Worm (Caenorhabditis elegans) whole organism, young adult: ENCODE measurements around the gene M117.4.

Experiments used
- B0035.1 ChIP-seq: sonication (generic microtip); optimal IDR thresholded peaks from 2 replicates; lab custom pipeline; 2016; ENCODE audit warnings: missing genetic modification characterization, mild to moderate bottlenecking, missing compliant biosample characterization, missing genotype, missing genetic modification reagents
- B0336.3 ChIP-seq: fragments of 200-800 bp; sonication (Bioruptor generic); IDR thresholded peaks from 2 replicates; pipeline ENCODE4 v1.3.6; 2022; ENCODE audit warnings: missing genetic modification characterization, missing compliant biosample characterization
- D2030.7 ChIP-seq: fragments of 200-800 bp; sonication (Bioruptor generic); IDR thresholded peaks from 2 replicates; pipeline ENCODE4 v1.3.6; 2022; ENCODE audit warnings: missing genetic modification reagents, missing genetic modification characterization, missing compliant biosample characterization
- F10E7.11 ChIP-seq: sonication (generic microtip); optimal IDR thresholded peaks from 2 replicates; lab custom pipeline; 2017; ENCODE audit warnings: mild to moderate bottlenecking, missing genetic modification characterization, moderate library complexity, missing compliant biosample characterization
- F23B12.7 ChIP-seq: sonication (generic microtip); optimal IDR thresholded peaks from 2 replicates; lab custom pipeline; 2017; ENCODE audit warnings: missing genetic modification characterization, mild to moderate bottlenecking, missing compliant biosample characterization, antibody characterized with exemption, moderate library complexity; ENCODE audit not compliant: insufficient read depth
- F33H1.4 ChIP-seq: fragments of 200-800 bp; sonication (Bioruptor generic); IDR thresholded peaks from 2 replicates; pipeline ENCODE4 v1.3.6; 2022; ENCODE audit warnings: missing genetic modification reagents, missing genetic modification characterization, missing compliant biosample characterization
- F37B4.10 ChIP-seq: fragments of 200-800 bp; sonication (Bioruptor generic); IDR thresholded peaks from 2 replicates; pipeline ENCODE4 v1.3.6; 2022; ENCODE audit warnings: missing genetic modification characterization, missing compliant biosample characterization
- F39B2.1 ChIP-seq: fragments of 200-800 bp; sonication (Bioruptor generic); IDR thresholded peaks from 2 replicates; pipeline ENCODE4 v1.3.6; 2022; ENCODE audit warnings: missing genetic modification reagents, missing genetic modification characterization, missing compliant biosample characterization
- F52B5.7 ChIP-seq: sonication (generic microtip); optimal IDR thresholded peaks from 2 replicates; lab custom pipeline; 2016; ENCODE audit warnings: mild to moderate bottlenecking, missing genetic modification characterization, missing compliant biosample characterization
- K12H6.12 ChIP-seq: fragments of 200-800 bp; sonication (Bioruptor generic); optimal IDR thresholded peaks from 2 replicates; lab custom pipeline; 2018; ENCODE audit warnings: mild to moderate bottlenecking, missing genetic modification characterization, missing compliant biosample characterization
- T07F8.4 ChIP-seq: sonication (generic microtip); optimal IDR thresholded peaks from 2 replicates; lab custom pipeline; 2016; ENCODE audit warnings: mild to moderate bottlenecking, missing genetic modification characterization, moderate library complexity, missing compliant biosample characterization
- Y95B8A.8 ChIP-seq: fragments of 200-800 bp; sonication (Bioruptor generic); IDR thresholded peaks from 2 replicates; pipeline ENCODE4 v1.3.6; 2022; ENCODE audit warnings: missing genetic modification reagents, missing genetic modification characterization, missing compliant biosample characterization
- akir-1 ChIP-seq: fragments of 200-800 bp; sonication (Bioruptor generic); optimal IDR thresholded peaks from 2 replicates; lab custom pipeline; 2018; ENCODE audit warnings: mild to moderate bottlenecking, missing genetic modification characterization, moderate library complexity, missing compliant biosample characterization
- attf-6 ChIP-seq: fragments of 200-800 bp; sonication (Bioruptor generic); IDR thresholded peaks from 2 replicates; pipeline ENCODE4 v1.3.6; 2022; ENCODE audit warnings: missing genetic modification reagents, missing genetic modification characterization, missing compliant biosample characterization
- bed-2 ChIP-seq: fragments of 200-800 bp; sonication (Bioruptor generic); IDR thresholded peaks from 2 replicates; pipeline ENCODE4 v1.3.6; 2022; ENCODE audit warnings: missing genetic modification reagents, missing genetic modification characterization, missing compliant biosample characterization
- ccch-3 ChIP-seq: fragments of 200-800 bp; sonication (Bioruptor generic); optimal IDR thresholded peaks from 2 replicates; lab custom pipeline; 2018; ENCODE audit warnings: mild to moderate bottlenecking, missing genetic modification characterization, missing compliant biosample characterization
- cebp-1 ChIP-seq, 2 experiments: fragments of 200-800 bp in 1 of 2; sonication (Bioruptor generic) in 1 of 2; sonication (generic microtip) in 1 of 2; IDR thresholded peaks in 1 of 2; optimal IDR thresholded peaks in 1 of 2; 2 replicates each; pipeline versions ENCODE4 v1.3.6 to Lab custom; 2017 to 2022; ENCODE audit warnings: missing compliant biosample characterization in 2 of 2, missing genetic modification characterization in 2 of 2, mild to moderate bottlenecking in 1 of 2, missing genetic modification reagents in 1 of 2, moderate library complexity in 1 of 2
- ceh-100 ChIP-seq: fragments of 200-800 bp; sonication (Bioruptor generic); IDR thresholded peaks from 2 replicates; pipeline ENCODE4 v1.3.6; 2022; ENCODE audit warnings: missing genetic modification reagents, missing genetic modification characterization, missing compliant biosample characterization
- ceh-79 ChIP-seq: sonication (generic microtip); optimal IDR thresholded peaks from 2 replicates; lab custom pipeline; 2017; ENCODE audit warnings: mild to moderate bottlenecking, missing genetic modification characterization, missing compliant biosample characterization
- dox-1 ChIP-seq: fragments of 200-800 bp; sonication (Bioruptor generic); IDR thresholded peaks from 2 replicates; pipeline ENCODE4 v1.3.6; 2022; ENCODE audit warnings: missing genetic modification reagents, missing genetic modification characterization, missing compliant biosample characterization
- dpff-1 ChIP-seq: sonication (generic microtip); optimal IDR thresholded peaks from 2 replicates; lab custom pipeline; 2017; ENCODE audit warnings: mild to moderate bottlenecking, missing genetic modification characterization, missing compliant biosample characterization
- dpl-1 ChIP-seq: fragments of 150-350 bp; optimal IDR thresholded peaks from 2 replicates; lab custom pipeline; 2014; ENCODE audit warnings: missing biosample characterization, missing genetic modification reagents, missing genetic modification characterization
- efl-1 ChIP-seq: fragments of 150-350 bp; optimal IDR thresholded peaks from 2 replicates; lab custom pipeline; 2014; ENCODE audit warnings: missing biosample characterization, missing genetic modification reagents, missing genetic modification characterization
- hmg-1.2 ChIP-seq: fragments of 200-800 bp; sonication (Bioruptor generic); IDR thresholded peaks from 2 replicates; pipeline ENCODE4 v1.3.6; 2022; ENCODE audit warnings: missing genetic modification reagents, missing genetic modification characterization, missing compliant biosample characterization
- hrde-1 ChIP-seq: sonication (generic microtip); optimal IDR thresholded peaks from 2 replicates; lab custom pipeline; 2016; ENCODE audit warnings: missing genetic modification characterization, mild to moderate bottlenecking, missing compliant biosample characterization, moderate library complexity, missing genotype, missing genetic modification reagents, borderline replicate concordance
- lag-1 ChIP-seq: fragments of 200-800 bp; sonication (Bioruptor generic); IDR thresholded peaks from 2 replicates; pipeline ENCODE4 v1.3.6; 2022; ENCODE audit warnings: missing genetic modification reagents, missing genetic modification characterization, missing compliant biosample characterization
- lin-26 ChIP-seq: fragments of 200-800 bp; sonication (Bioruptor generic); IDR thresholded peaks from 2 replicates; pipeline ENCODE4 v1.3.6; 2022; ENCODE audit warnings: missing genetic modification reagents, missing genetic modification characterization, missing compliant biosample characterization
- lin-35 ChIP-seq, 3 experiments: fragments of 150-350 bp in 2 of 3; sonication (generic microtip) in 1 of 3; optimal IDR thresholded peaks; 2 replicates each; lab custom pipeline; 2014 to 2018; ENCODE audit warnings: missing biosample characterization in 3 of 3, missing genetic modification characterization in 3 of 3, missing genetic modification reagents in 3 of 3
- lin-54 ChIP-seq: fragments of 200-800 bp; sonication (Bioruptor generic); optimal IDR thresholded peaks from 2 replicates; lab custom pipeline; 2018; ENCODE audit warnings: mild to moderate bottlenecking, missing genetic modification characterization, missing compliant biosample characterization
- lsl-1 ChIP-seq: fragments of 200-800 bp; sonication (Bioruptor generic); optimal IDR thresholded peaks from 2 replicates; lab custom pipeline; 2018; ENCODE audit warnings: mild to moderate bottlenecking, missing genetic modification characterization, moderate library complexity, missing compliant biosample characterization
- madf-10 ChIP-seq: sonication (generic microtip); optimal IDR thresholded peaks from 2 replicates; lab custom pipeline; 2016; ENCODE audit warnings: mild to moderate bottlenecking, missing genetic modification characterization, missing compliant biosample characterization
- madf-6 ChIP-seq: fragments of 200-800 bp; sonication (Bioruptor generic); IDR thresholded peaks from 2 replicates; pipeline ENCODE4 v1.3.6; 2022; ENCODE audit warnings: missing genetic modification reagents, missing genetic modification characterization, missing compliant biosample characterization
- mcd-1 ChIP-seq: fragments of 200-800 bp; sonication (Bioruptor generic); IDR thresholded peaks from 2 replicates; pipeline ENCODE4 v1.3.6; 2022; ENCODE audit warnings: missing genetic modification reagents, missing genetic modification characterization, missing compliant biosample characterization
- nfya-2 ChIP-seq: fragments of 200-800 bp; sonication (Bioruptor generic); IDR thresholded peaks from 2 replicates; pipeline ENCODE4 v1.3.6; 2022; ENCODE audit warnings: missing genetic modification reagents, missing genetic modification characterization, missing compliant biosample characterization
- nfyb-1 ChIP-seq: fragments of 200-800 bp; sonication (Bioruptor generic); IDR thresholded peaks from 2 replicates; pipeline ENCODE4 v1.3.6; 2022; ENCODE audit warnings: missing genetic modification reagents, missing genetic modification characterization, missing compliant biosample characterization
- nhr-120 ChIP-seq: fragments of 200-800 bp; sonication (Bioruptor generic); IDR thresholded peaks from 2 replicates; pipeline ENCODE4 v1.3.6; 2022; ENCODE audit warnings: missing genetic modification characterization, missing compliant biosample characterization
- nhr-27 ChIP-seq: fragments of 200-800 bp; sonication (Bioruptor generic); optimal IDR thresholded peaks from 2 replicates; lab custom pipeline; 2018; ENCODE audit warnings: mild to moderate bottlenecking, missing genetic modification characterization, moderate library complexity, missing compliant biosample characterization
- nhr-90 ChIP-seq: sonication (generic microtip); optimal IDR thresholded peaks from 2 replicates; lab custom pipeline; 2016; ENCODE audit warnings: missing genotype, mild to moderate bottlenecking, missing genetic modification characterization, missing compliant biosample characterization
- rcor-1 ChIP-seq: fragments of 200-800 bp; sonication (Bioruptor generic); IDR thresholded peaks from 2 replicates; pipeline ENCODE4 v1.3.6; 2022; ENCODE audit warnings: missing genetic modification reagents, missing genetic modification characterization, missing compliant biosample characterization
- sdz-38 ChIP-seq: sonication (generic microtip); optimal IDR thresholded peaks from 2 replicates; lab custom pipeline; 2016; ENCODE audit warnings: missing genotype, missing genetic modification characterization, missing compliant biosample characterization
- snpc-4 ChIP-seq, 5 experiments: fragments of 150-350 bp in 1 of 5; sonication (generic microtip) in 4 of 5; optimal IDR thresholded peaks; 2 replicates each; lab custom pipeline; 2014 to 2018; ENCODE audit warnings: missing genetic modification characterization in 5 of 5, missing biosample characterization in 3 of 5, antibody characterized with exemption in 2 of 5, mild to moderate bottlenecking in 2 of 5, missing compliant biosample characterization in 2 of 5, missing genotype in 2 of 5, moderate library complexity in 2 of 5, missing genetic modification reagents in 1 of 5
- sptf-2 ChIP-seq: fragments of 200-800 bp; sonication (Bioruptor generic); optimal IDR thresholded peaks from 2 replicates; lab custom pipeline; 2018; ENCODE audit warnings: mild to moderate bottlenecking, missing genetic modification characterization, missing compliant biosample characterization
- tbp1 ChIP-seq: fragments of 200-800 bp; sonication (Bioruptor generic); optimal IDR thresholded peaks from 2 replicates; lab custom pipeline; 2018; ENCODE audit warnings: mild to moderate bottlenecking, missing genetic modification characterization, missing compliant biosample characterization
- tbx-9 ChIP-seq: sonication (generic microtip); optimal IDR thresholded peaks from 2 replicates; lab custom pipeline; 2016; ENCODE audit warnings: borderline replicate concordance, missing genetic modification characterization, inconsistent platforms, missing compliant biosample characterization
- zim-3 ChIP-seq: sonication (generic microtip); optimal IDR thresholded peaks from 2 replicates; lab custom pipeline; 2017; ENCODE audit warnings: mild to moderate bottlenecking, missing genetic modification characterization, moderate library complexity, missing compliant biosample characterization
- ztf-18 ChIP-seq: sonication (generic microtip); optimal IDR thresholded peaks from 2 replicates; lab custom pipeline; 2016; ENCODE audit warnings: missing genotype, mild to moderate bottlenecking, missing genetic modification characterization, missing compliant biosample characterization
- ztf-25 ChIP-seq: fragments of 200-800 bp; sonication (Bioruptor generic); IDR thresholded peaks from 2 replicates; pipeline ENCODE4 v1.3.6; 2022; ENCODE audit warnings: missing genetic modification reagents, missing genetic modification characterization, missing compliant biosample characterization

The M117.4 gene

ce11 chrIV:11855900-11856660, 22.7 kb upstream of the M117.4 start, which contains the start of gene ech-2:
ech-2 (minus strand) TSS chrIV:11856351.
- TF ChIP-seq akir-1 (no peak), dpff-1 (tag; lab: Kevin White, UChicago) (no peak), nfyb-1 (GFP tag; lab: Robert Waterston, UW) (no peak), tbp1 (GFP tag; lab: Kevin White, UChicago) (no peak), rcor-1 (GFP tag; lab: Robert Waterston, UW) (no peak), B0035.1 (tag; lab: Kevin White, UChicago) (no peak), F37B4.10 (GFP tag; lab: Robert Waterston, UW) (no peak), ztf-25 (no peak), zim-3 (tag; lab: Kevin White, UChicago) (no peak), F10E7.11 (tag; lab: Kevin White, UChicago) (no peak), F23B12.7 (no peak), bed-2 (GFP tag; lab: Robert Waterston, UW) (no peak), efl-1 (GFP tag; lab: Kevin White, UChicago) (peak; percentile 66), dpl-1 (GFP tag; lab: Kevin White, UChicago) (peak; percentile 3), ztf-18 (tag; lab: Kevin White, UChicago) (no peak), nhr-27 (no peak), D2030.7 (GFP tag; lab: Robert Waterston, UW) (no peak), ceh-79 (tag; lab: Kevin White, UChicago) (no peak), mcd-1 (GFP tag; lab: Robert Waterston, UW) (peak; percentile 45), lag-1 (GFP tag; lab: Robert Waterston, UW) (no peak), F52B5.7 (tag; lab: Kevin White, UChicago) (no peak), nhr-90 (tag; lab: Kevin White, UChicago) (no peak), ceh-100 (GFP tag; lab: Robert Waterston, UW) (no peak), madf-10 (tag; lab: Kevin White, UChicago) (no peak), B0336.3 (GFP tag; lab: Robert Waterston, UW) (no peak), nhr-120 (GFP tag; lab: Robert Waterston, UW) (no peak), sdz-38 (tag; lab: Kevin White, UChicago) (no peak), T07F8.4 (tag; lab: Kevin White, UChicago) (no peak), lin-54 (GFP tag; lab: Kevin White, UChicago) (peak; percentile 7), snpc-4 (GFP tag; optimal IDR thresholded peaks at IDR 0.05; lab: Kevin White, UChicago) (peak; percentile 34), snpc-4 (tag; optimal IDR thresholded peaks at IDR 0.05; lab: Kevin White, UChicago) (peak in 1 of 4 experiments; percentile 68), lsl-1 (GFP tag; lab: Kevin White, UChicago) (peak; percentile 27), sptf-2 (no peak), lin-26 (GFP tag; lab: Robert Waterston, UW) (no peak), attf-6 (GFP tag; lab: Robert Waterston, UW) (no peak), F39B2.1 (GFP tag; lab: Robert Waterston, UW) (no peak), K12H6.12 (tag; lab: Kevin White, UChicago) (no peak), hrde-1 (tag; lab: Kevin White, UChicago) (no peak), ccch-3 (no peak), lin-35 (GFP tag; optimal IDR thresholded peaks at IDR 0.05; lab: Kevin White, UChicago) (peak in 1 of 3 experiments; percentile 31), dox-1 (GFP tag; lab: Robert Waterston, UW) (no peak), nfya-2 (GFP tag; lab: Robert Waterston, UW) (no peak), hmg-1.2 (GFP tag; lab: Robert Waterston, UW) (no peak), tbx-9 (no peak), madf-6 (GFP tag; lab: Robert Waterston, UW) (peak; percentile 41; the same call in 1 of the 2 replicates), cebp-1 (GFP tag; IDR thresholded peaks at IDR 0.05; lab: Robert Waterston, UW) (no peak), cebp-1 (tag; optimal IDR thresholded peaks at IDR 0.05; lab: Kevin White, UChicago) (no peak), Y95B8A.8 (GFP tag; lab: Robert Waterston, UW) (no peak), F33H1.4 (GFP tag; lab: Robert Waterston, UW) (no peak)
